Fruit fly (Drosophila melanogaster) whole organism, embryonic: ENCODE data around the gene TpnC25D.
A peak's percentile ranks its signal among the peaks of the same experiment; 100 is the strongest.

Experiments
- Abd-B ChIP-seq: fragments of 200-800 bp; sonication (Bioruptor generic); optimal IDR thresholded peaks from 2 replicates; lab custom pipeline; 2018; ENCODE audit warnings: missing biosample characterization, mild to moderate bottlenecking, missing genetic modification characterization, moderate library complexity
- CG10209 ChIP-seq: fragments of 200-800 bp; sonication (Bioruptor generic); optimal IDR thresholded peaks from 3 replicates; lab custom pipeline; 2017; ENCODE audit warnings: missing biosample characterization, mild to moderate bottlenecking, missing genetic modification characterization, missing genetic modification reagents
- CG11504 ChIP-seq: fragments of 200-800 bp; sonication (Bioruptor generic); optimal IDR thresholded peaks from 3 replicates; lab custom pipeline; 2019; ENCODE audit warnings: missing biosample characterization, mild to moderate bottlenecking, missing genetic modification characterization, moderate library complexity
- CG11696 ChIP-seq: fragments of 200-800 bp; sonication (Bioruptor generic); IDR thresholded peaks from 2 replicates; pipeline ENCODE4 v1.3.6; 2022; ENCODE audit warnings: missing biosample characterization, missing genetic modification characterization
- CG12219 ChIP-seq: fragments of 200-800 bp; sonication (Bioruptor generic); optimal IDR thresholded peaks from 3 replicates; lab custom pipeline; 2018; ENCODE audit warnings: missing biosample characterization, mild to moderate bottlenecking, missing genetic modification characterization
- CG14860 ChIP-seq: fragments of 200-800 bp; sonication (Bioruptor generic); IDR thresholded peaks from 3 replicates; pipeline ENCODE4 v1.3.6; 2022; ENCODE audit warnings: missing biosample characterization, missing genetic modification characterization; ENCODE audit not compliant: partially characterized antibody
- CG14965 ChIP-seq: fragments of 200-800 bp; sonication (Bioruptor generic); optimal IDR thresholded peaks from 2 replicates; lab custom pipeline; 2016; ENCODE audit warnings: missing biosample characterization, missing genetic modification characterization, borderline replicate concordance
- CG15601 ChIP-seq: fragments of 200-800 bp; sonication (Bioruptor generic); optimal IDR thresholded peaks from 3 replicates; lab custom pipeline; 2019; ENCODE audit warnings: missing biosample characterization, mild to moderate bottlenecking, missing genetic modification characterization, moderate library complexity
- CG15696 ChIP-seq: fragments of 200-800 bp; sonication (Bioruptor generic); optimal IDR thresholded peaks from 2 replicates; lab custom pipeline; 2019; ENCODE audit warnings: missing biosample characterization, mild to moderate bottlenecking, missing genetic modification characterization, moderate library complexity
- CG3407 ChIP-seq: fragments of 200-800 bp; sonication (Bioruptor generic); optimal IDR thresholded peaks from 2 replicates; lab custom pipeline; 2018; ENCODE audit warnings: missing biosample characterization, mild to moderate bottlenecking, missing genetic modification characterization
- CG34422 ChIP-seq: fragments of 200-800 bp; sonication (Bioruptor generic); IDR thresholded peaks from 3 replicates; pipeline ENCODE4 v1.3.6; 2022; ENCODE audit warnings: missing biosample characterization, missing genetic modification characterization
- CG4424 ChIP-seq: fragments of 200-800 bp; sonication (Bioruptor generic); optimal IDR thresholded peaks from 3 replicates; lab custom pipeline; 2016; ENCODE audit warnings: missing biosample characterization, missing genetic modification characterization
- CG6175 ChIP-seq: fragments of 200-800 bp; sonication (Bioruptor generic); IDR thresholded peaks from 3 replicates; pipeline ENCODE4 v1.3.6; 2022; ENCODE audit warnings: missing biosample characterization, missing genetic modification characterization
- CG6791 ChIP-seq: fragments of 200-800 bp; sonication (Bioruptor generic); IDR thresholded peaks from 3 replicates; pipeline ENCODE4 v1.3.6; 2022; ENCODE audit warnings: missing biosample characterization, missing genetic modification characterization; ENCODE audit not compliant: partially characterized antibody
- CG6813 ChIP-seq: fragments of 200-800 bp; sonication (Bioruptor generic); optimal IDR thresholded peaks from 2 replicates; lab custom pipeline; 2017; ENCODE audit warnings: missing biosample characterization, missing genetic modification characterization, mild to moderate bottlenecking, moderate library complexity, missing genetic modification reagents
- CG7556 ChIP-seq: fragments of 200-800 bp; sonication (Bioruptor generic); optimal IDR thresholded peaks from 2 replicates; lab custom pipeline; 2017; ENCODE audit warnings: missing biosample characterization, mild to moderate bottlenecking, missing genetic modification characterization
- CG8281 ChIP-seq: fragments of 200-800 bp; sonication (Bioruptor generic); optimal IDR thresholded peaks from 2 replicates; lab custom pipeline; 2018; ENCODE audit warnings: missing biosample characterization, mild to moderate bottlenecking, missing genetic modification characterization, moderate library complexity
- CG9437 ChIP-seq: fragments of 200-800 bp; sonication (Bioruptor generic); optimal IDR thresholded peaks from 2 replicates; lab custom pipeline; 2018; ENCODE audit warnings: missing biosample characterization, mild to moderate bottlenecking, missing genetic modification characterization
- D19A ChIP-seq: fragments of 200-800 bp; optimal IDR thresholded peaks from 3 replicates; lab custom pipeline; 2019; ENCODE audit warnings: missing biosample characterization, mild to moderate bottlenecking, missing genetic modification characterization, moderate library complexity
- Dip3 ChIP-seq: fragments of 200-800 bp; sonication (Bioruptor generic); optimal IDR thresholded peaks from 3 replicates; lab custom pipeline; 2016; ENCODE audit warnings: missing biosample characterization, missing genetic modification characterization
- E2f1 ChIP-seq: fragments of 200-800 bp; sonication (Bioruptor generic); IDR thresholded peaks from 2 replicates; pipeline ENCODE4 v1.3.6; 2022; ENCODE audit warnings: missing biosample characterization, missing genetic modification characterization
- Hey ChIP-seq: fragments of 200-800 bp; sonication (Bioruptor generic); optimal IDR thresholded peaks from 3 replicates; lab custom pipeline; 2018; ENCODE audit warnings: missing biosample characterization, mild to moderate bottlenecking, missing genetic modification characterization
- Med ChIP-seq: fragments of 200-800 bp; sonication (Bioruptor generic); peaks from one replicate; lab custom pipeline; 2016; ENCODE audit warnings: missing biosample characterization, missing genetic modification characterization, mild to moderate bottlenecking, inconsistent platforms, moderate library complexity
- Side ChIP-seq: fragments of 200-800 bp; sonication (Bioruptor generic); optimal IDR thresholded peaks from 2 replicates; lab custom pipeline; 2016; ENCODE audit warnings: missing biosample characterization, missing genetic modification characterization
- TFAM ChIP-seq: fragments of 200-800 bp; sonication (Bioruptor generic); optimal IDR thresholded peaks from 2 replicates; lab custom pipeline; 2017; ENCODE audit warnings: missing biosample characterization, missing genetic modification characterization, inconsistent platforms
- Trl ChIP-seq, 3 experiments: fragments of >200 bp in 2 of 3; fragments of 200-800 bp in 1 of 3; sonication (Bioruptor generic) in 1 of 3; optimal IDR thresholded peaks; 2 replicates in 1 of 3; 3 replicates in 2 of 3; lab custom pipeline; 2016 to 2017; ENCODE audit warnings: missing biosample characterization in 1 of 3, missing genetic modification characterization in 1 of 3
- Vsx1 ChIP-seq: fragments of 200-800 bp; sonication (Bioruptor generic); optimal IDR thresholded peaks from 2 replicates; lab custom pipeline; 2017; ENCODE audit warnings: missing biosample characterization, mild to moderate bottlenecking, missing genetic modification characterization, missing genetic modification reagents
- ara ChIP-seq: fragments of 200-800 bp; sonication (Bioruptor generic); IDR thresholded peaks from 2 replicates; pipeline ENCODE4 v1.3.6; 2022; ENCODE audit warnings: missing biosample characterization, missing genetic modification characterization
- cas ChIP-seq: fragments of 200-800 bp; sonication (Bioruptor generic); IDR thresholded peaks from 2 replicates; pipeline ENCODE4 v1.3.6; 2022; ENCODE audit warnings: missing biosample characterization, missing genetic modification characterization
- caup ChIP-seq: fragments of 200-800 bp; sonication (Bioruptor generic); optimal IDR thresholded peaks from 3 replicates; lab custom pipeline; 2017; ENCODE audit warnings: missing biosample characterization, mild to moderate bottlenecking, missing genetic modification characterization, moderate library complexity; ENCODE audit not compliant: severe bottlenecking
- chif ChIP-seq, 2 experiments: fragments of 200-800 bp; sonication (Bioruptor generic); optimal IDR thresholded peaks; 3 replicates each; lab custom pipeline; 2016; ENCODE audit warnings: missing biosample characterization in 2 of 2, missing genetic modification characterization in 2 of 2
- disco-r ChIP-seq: fragments of 200-800 bp; sonication (Bioruptor generic); optimal IDR thresholded peaks from 2 replicates; lab custom pipeline; 2016; ENCODE audit warnings: missing biosample characterization, missing genetic modification characterization
- dmrt11E ChIP-seq: fragments of 200-800 bp; sonication (Bioruptor generic); optimal IDR thresholded peaks from 3 replicates; lab custom pipeline; 2018; ENCODE audit warnings: missing biosample characterization, mild to moderate bottlenecking, missing genetic modification characterization, moderate library complexity
- fd96Cb ChIP-seq: fragments of 200-800 bp; sonication (Bioruptor generic); optimal IDR thresholded peaks from 2 replicates; lab custom pipeline; 2018; ENCODE audit warnings: missing biosample characterization, mild to moderate bottlenecking, missing genetic modification characterization, moderate library complexity
- gfzf ChIP-seq: fragments of 200-800 bp; sonication (Bioruptor generic); optimal IDR thresholded peaks from 2 replicates; lab custom pipeline; 2016; ENCODE audit warnings: missing biosample characterization, mild to moderate bottlenecking, missing genetic modification characterization, moderate library complexity
- gt ChIP-seq: fragments of 200-800 bp; sonication (Bioruptor generic); IDR thresholded peaks from 2 replicates; pipeline ENCODE4 v1.3.6; 2022; ENCODE audit warnings: missing biosample characterization, missing genetic modification characterization
- hb ChIP-seq: fragments of 200-800 bp; sonication (Bioruptor generic); IDR thresholded peaks from 3 replicates; pipeline ENCODE4 v1.3.6; 2022; ENCODE audit warnings: missing biosample characterization, missing genetic modification characterization; ENCODE audit not compliant: partially characterized antibody
- hkb ChIP-seq, 2 experiments: fragments of 200-800 bp in 1 of 2; fragments of >200 bp in 1 of 2; sonication (Bioruptor generic) in 1 of 2; IDR thresholded peaks in 1 of 2; optimal IDR thresholded peaks in 1 of 2; 2 replicates each; pipeline versions ENCODE4 v1.3.6 to Lab custom; 2017 to 2022; ENCODE audit warnings: missing biosample characterization in 1 of 2, missing genetic modification characterization in 1 of 2
- hth ChIP-seq: fragments of >200 bp; optimal IDR thresholded peaks from 2 replicates; lab custom pipeline; 2017; ENCODE audit warnings: inconsistent platforms
- lab ChIP-seq: fragments of 200-800 bp; sonication (Bioruptor generic); optimal IDR thresholded peaks from 3 replicates; lab custom pipeline; 2017; ENCODE audit warnings: missing biosample characterization, missing genetic modification characterization, mild to moderate bottlenecking, moderate library complexity, missing genetic modification reagents
- mld ChIP-seq: fragments of 200-800 bp; sonication (Bioruptor generic); IDR thresholded peaks from 3 replicates; pipeline ENCODE4 v1.3.6; 2022; ENCODE audit warnings: missing biosample characterization, missing genetic modification characterization; ENCODE audit not compliant: partially characterized antibody
- pb ChIP-seq: fragments of 200-800 bp; sonication (Bioruptor generic); optimal IDR thresholded peaks from 3 replicates; lab custom pipeline; 2016; ENCODE audit warnings: missing biosample characterization, missing genetic modification characterization
- phol ChIP-seq: fragments of 200-800 bp; sonication (Bioruptor generic); optimal IDR thresholded peaks from 3 replicates; lab custom pipeline; 2018; ENCODE audit warnings: missing biosample characterization, mild to moderate bottlenecking, missing genetic modification characterization, moderate library complexity
- pum ChIP-seq: fragments of 200-800 bp; sonication (Bioruptor generic); optimal IDR thresholded peaks from 2 replicates; lab custom pipeline; 2016; ENCODE audit warnings: missing biosample characterization, missing genetic modification characterization
- scrt ChIP-seq: fragments of 200-800 bp; sonication (Bioruptor generic); optimal IDR thresholded peaks from 2 replicates; lab custom pipeline; 2018; ENCODE audit warnings: missing biosample characterization, mild to moderate bottlenecking, missing genetic modification characterization, moderate library complexity
- sens ChIP-seq: fragments of 200-800 bp; sonication (Bioruptor generic); peaks from one replicate; lab custom pipeline; 2016; ENCODE audit warnings: missing biosample characterization, missing genetic modification characterization
- slbo ChIP-seq: fragments of 200-800 bp; sonication (Bioruptor generic); IDR thresholded peaks from 2 replicates; pipeline ENCODE4 v1.3.6; 2022; ENCODE audit warnings: missing biosample characterization, missing genetic modification characterization
- z ChIP-seq: fragments of 200-800 bp; sonication (Bioruptor generic); IDR thresholded peaks from 3 replicates; pipeline ENCODE4 v1.3.6; 2022; ENCODE audit warnings: missing biosample characterization, missing genetic modification characterization
- zfh2 ChIP-seq: fragments of 200-800 bp; sonication (Bioruptor generic); optimal IDR thresholded peaks from 2 replicates; lab custom pipeline; 2016; ENCODE audit warnings: missing biosample characterization, missing genetic modification characterization

TpnC25D gene

dm6 chr2L:5237175-5237753 is 20.8 kb downstream of the TpnC25D start (continued):
- TF ChIP-seq hb (GFP tag; lab: Robert Waterston, UW) (no peak), z (no peak), E2f1 (GFP tag; lab: Robert Waterston, UW) (no peak), CG15601 (tag; lab: Kevin White, UChicago) (peak; percentile 36), Med (GFP tag; lab: Kevin White, UChicago) (peak; percentile 62), Hey (tag; lab: Kevin White, UChicago) (no peak), pb (GFP tag; lab: Kevin White, UChicago) (no peak), CG12219 (GFP tag; lab: Kevin White, UChicago) (peak; percentile 39), gfzf (no peak), slbo (GFP tag; lab: Robert Waterston, UW) (no peak), ara (GFP tag; lab: Robert Waterston, UW) (no peak), Side (no peak), Vsx1 (GFP tag; lab: Kevin White, UChicago) (no peak), pum (no peak), lab (GFP tag; lab: Kevin White, UChicago) (no peak), CG6813 (GFP tag; lab: Kevin White, UChicago) (no peak), scrt (peak; percentile 77), CG10209 (GFP tag; lab: Kevin White, UChicago) (no peak), CG8281 (tag; lab: Kevin White, UChicago) (no peak), Trl (optimal IDR thresholded peaks at IDR 0.05; lab: Kevin White, UChicago) (peak; percentile 99 to 100), Trl (GFP tag; optimal IDR thresholded peaks at IDR 0.05; lab: Kevin White, UChicago) (peak; percentile 60), sens (GFP tag; lab: Kevin White, UChicago) (peak; percentile 64), hkb (optimal IDR thresholded peaks at IDR 0.05; lab: Kevin White, UChicago) (no peak), hkb (GFP tag; IDR thresholded peaks at IDR 0.05; lab: Robert Waterston, UW) (peak; percentile 61), Abd-B (GFP tag; lab: Kevin White, UChicago) (no peak), phol (tag; lab: Kevin White, UChicago) (no peak), D19A (tag; lab: Kevin White, UChicago) (no peak), CG4424 (GFP tag; lab: Kevin White, UChicago) (no peak), CG11504 (tag; lab: Kevin White, UChicago) (peak; percentile 47), fd96Cb (tag; lab: Kevin White, UChicago) (no peak), CG14860 (GFP tag; lab: Robert Waterston, UW) (no peak), CG34422 (peak; percentile 36; the same call in 1 of the 3 replicates), CG15696 (no peak), CG6791 (peak; percentile 50; the same call in 1 of the 3 replicates), caup (peak; percentile 8), gt (GFP tag; lab: Robert Waterston, UW) (no peak), CG14965 (GFP tag; lab: Kevin White, UChicago) (no peak), hth (lab: Kevin White, UChicago) (no peak), dmrt11E (tag; lab: Kevin White, UChicago) (no peak), CG6175 (no peak), CG9437 (GFP tag; lab: Kevin White, UChicago) (peak; percentile 22), disco-r (no peak), zfh2 (GFP tag; lab: Kevin White, UChicago) (no peak), chif (GFP tag; optimal IDR thresholded peaks at IDR 0.05; lab: Kevin White, UChicago) (no peak), cas (no peak), CG3407 (GFP tag; lab: Kevin White, UChicago) (no peak), CG11696 (GFP tag; lab: Robert Waterston, UW) (no peak; the same call in 1 of the 2 replicates), Dip3 (GFP tag; lab: Kevin White, UChicago) (no peak), mld (GFP tag; lab: Robert Waterston, UW) (0 out of 3 replicates have a peak, but pooled peaks have one; percentile 23), CG7556 (GFP tag; lab: Kevin White, UChicago) (no peak), TFAM (GFP tag; lab: Kevin White, UChicago) (no peak)
